Worm (Caenorhabditis elegans): ENCODE results near the gene fbxa-150.

Gene fbxa-150

DNA sequence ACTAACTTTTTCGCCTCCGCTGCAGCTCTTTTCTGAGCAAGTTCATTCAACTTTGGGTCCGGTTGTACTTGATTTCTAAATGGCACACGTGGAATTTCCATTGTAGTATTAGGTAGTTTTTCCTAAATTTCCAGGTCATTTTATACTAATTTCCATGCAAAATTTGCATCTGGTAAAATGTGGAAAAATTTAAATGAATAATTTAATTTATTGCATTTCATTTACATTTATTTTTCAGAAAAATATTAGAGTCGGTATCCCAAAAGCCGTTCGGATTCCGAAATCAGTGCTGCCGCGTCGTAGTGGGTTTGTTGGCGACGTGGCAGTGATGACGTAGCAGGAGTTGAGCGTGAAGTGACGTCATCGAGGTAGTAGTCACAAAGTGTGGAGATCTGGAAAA, 24.6 kb downstream of the fbxa-150 start, which contains the start of gene Y38H6C.18:
Gene Y38H6C.18, minus strand, starts transcription at position 101 of the 400 bp plus-strand sequence.
- TF ChIP-seq F13H6.1 (tag; optimal IDR thresholded peaks at IDR 0.05) (no peak), madf-2 (tag; optimal IDR thresholded peaks at IDR 0.05) (no peak), fax-1 (tag; optimal IDR thresholded peaks at IDR 0.05) (no peak), T23F11.4 (GFP tag; optimal IDR thresholded peaks at IDR 0.05) (no peak)

DNA sequence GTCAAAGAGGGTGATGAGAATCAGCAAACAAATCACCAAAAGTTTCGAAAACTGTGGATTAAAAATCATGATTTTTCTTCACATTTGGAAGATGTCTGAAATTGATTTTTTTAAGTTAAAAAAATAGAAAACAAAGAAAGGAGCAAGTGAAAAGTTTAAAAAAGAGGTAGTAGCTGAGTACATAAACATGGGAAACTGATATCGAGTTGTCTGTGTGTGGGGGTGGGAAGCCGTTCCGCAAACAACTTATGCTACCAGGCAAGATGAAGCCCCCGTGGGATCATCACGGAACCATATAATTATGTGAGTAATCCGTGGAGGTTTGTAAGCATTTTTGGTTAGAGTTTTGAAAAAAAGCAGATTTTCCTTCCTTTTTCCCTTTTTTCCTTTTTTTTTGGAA, 28.7 kb downstream of the fbxa-150 start, which contains the start of gene Y38H6C.20:
Gene Y38H6C.20, minus strand, starts transcription at position 101 of the 400 bp plus-strand sequence.
- TF ChIP-seq dve-1 (tag; optimal IDR thresholded peaks at IDR 0.05) (no peak), ceh-48 (tag; optimal IDR thresholded peaks at IDR 0.05) (no peak), unc-55 (GFP tag; optimal IDR thresholded peaks at IDR 0.05) (no peak), elt-2 (tag; optimal IDR thresholded peaks at IDR 0.05) (no peak), dmd-4 (tag; optimal IDR thresholded peaks at IDR 0.05; ENCODE audit: borderline replicate concordance) (no peak), ceh-14 (tag; optimal IDR thresholded peaks at IDR 0.05) (no peak), eyg-1 (tag; optimal IDR thresholded peaks at IDR 0.05) (no peak)

DNA sequence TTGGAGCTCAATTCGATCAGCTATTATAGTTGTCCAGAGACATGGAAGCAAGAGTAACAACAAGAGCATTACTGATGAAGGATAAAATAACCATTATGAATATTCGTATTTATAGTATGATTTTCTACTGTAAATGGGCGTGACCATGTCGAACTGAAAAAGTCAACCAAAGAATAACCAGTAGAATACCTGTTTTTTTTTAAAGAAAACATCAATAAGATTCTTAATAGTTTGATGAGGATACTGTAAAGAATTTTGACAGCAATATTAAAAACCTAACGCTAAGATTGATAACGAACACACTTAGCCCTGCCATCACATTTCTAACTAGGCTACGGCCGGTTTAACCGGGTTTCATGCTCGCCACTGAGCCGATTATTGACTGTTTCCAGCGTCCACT, 30.6 kb downstream of the fbxa-150 start, which contains the start of gene vmo-1:
Gene vmo-1, minus strand, starts transcription at position 101 of the 400 bp plus-strand sequence.
- TF ChIP-seq ceh-34 (tag; optimal IDR thresholded peaks at IDR 0.05) (no peak), odd-2 (tag; optimal IDR thresholded peaks at IDR 0.05) (no peak), tbx-2 (tag; optimal IDR thresholded peaks at IDR 0.05) (no peak), madf-2 (tag; optimal IDR thresholded peaks at IDR 0.05) (no peak), fax-1 (tag; optimal IDR thresholded peaks at IDR 0.05) (no peak), unc-3 (GFP tag; conservative IDR thresholded peaks at IDR 0.05) (no peak), unc-3 (tag; optimal IDR thresholded peaks at IDR 0.05) (no peak), sox-4 (tag; optimal IDR thresholded peaks at IDR 0.05) (no peak), hlh-30 (tag; optimal IDR thresholded peaks at IDR 0.05; ENCODE audit: insufficient read depth) (no peak), ceh-48 (tag; optimal IDR thresholded peaks at IDR 0.05) (no peak), nfya-1 (tag; optimal IDR thresholded peaks at IDR 0.05) (no peak), ceh-45 (GFP tag; IDR thresholded peaks at IDR 0.05) (no peak), pqm-1 (tag; optimal IDR thresholded peaks at IDR 0.05) (no peak), K02D7.2 (tag; optimal IDR thresholded peaks at IDR 0.05) (no peak), hlh-8 (tag; optimal IDR thresholded peaks at IDR 0.05) (no peak), C38D4.7 (GFP tag; optimal IDR thresholded peaks at IDR 0.05) (no peak), sdc-2 (tag; optimal IDR thresholded peaks at IDR 0.05) (no peak), pha-2 (tag; optimal IDR thresholded peaks at IDR 0.05) (no peak)

DNA sequence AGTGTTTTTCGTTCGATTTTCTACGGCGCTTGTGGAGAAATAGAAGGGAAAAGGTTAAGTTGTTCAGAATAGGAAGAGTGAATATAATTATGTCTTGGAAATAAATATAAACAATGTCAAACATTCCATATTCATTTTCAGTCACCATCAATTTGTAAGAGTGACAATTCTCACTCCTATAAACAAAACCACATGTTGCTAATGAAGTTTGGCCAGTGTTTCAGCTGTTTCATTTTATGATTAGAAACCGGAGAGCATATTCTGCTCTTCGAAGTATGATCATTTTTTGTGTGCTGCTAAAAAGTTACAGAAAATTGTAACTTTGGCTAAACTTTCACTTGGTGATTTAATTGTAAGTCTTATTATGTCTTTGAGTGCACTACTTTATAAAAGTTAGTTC, 32.7 kb downstream of the fbxa-150 start, which contains the start of gene Y38H6C.21:
Gene Y38H6C.21, minus strand, starts transcription at position 148 of the 400 bp plus-strand sequence.
- no peak for TF ChIP-seq hlh-13 (GFP tag; optimal IDR thresholded peaks at IDR 0.05)
- TF ChIP-seq F13H6.1 (tag; optimal IDR thresholded peaks at IDR 0.05) = no peak
- no peak for TF ChIP-seq ceh-6 (GFP tag; optimal IDR thresholded peaks at IDR 0.05)

DNA sequence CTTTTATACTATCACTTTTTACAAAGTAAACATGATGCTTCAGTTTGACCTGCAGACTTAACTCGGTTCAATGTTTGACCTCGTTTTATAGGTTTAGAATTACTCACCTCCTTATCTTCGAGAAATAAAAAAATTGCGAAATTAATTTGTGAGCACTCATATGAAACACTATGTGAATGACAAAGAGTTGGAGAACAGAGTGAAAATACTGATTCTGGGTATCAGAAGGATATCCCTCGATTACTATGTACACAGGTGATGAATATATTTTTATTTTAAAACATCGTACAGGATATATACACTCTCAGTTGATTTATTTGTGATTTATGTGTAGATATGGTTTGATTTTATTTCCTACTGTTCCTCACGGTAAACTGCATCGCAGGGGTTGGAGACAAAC, 33.9 kb downstream of the fbxa-150 start, which contains the start of gene Y38H6C.23:
Gene Y38H6C.23, minus strand, starts transcription at position 101 of the 400 bp plus-strand sequence.
- TF ChIP-seq ceh-45 (GFP tag; IDR thresholded peaks at IDR 0.05) (no peak), hlh-6 (tag; optimal IDR thresholded peaks at IDR 0.05) (no peak), pqm-1 (tag; optimal IDR thresholded peaks at IDR 0.05) (no peak), pha-4 (tag; optimal IDR thresholded peaks at IDR 0.05) (no peak), rnt-1 (tag; optimal IDR thresholded peaks at IDR 0.05) (no peak), ceh-31 (tag; optimal IDR thresholded peaks at IDR 0.05) (no peak), dmd-4 (tag; optimal IDR thresholded peaks at IDR 0.05; ENCODE audit: borderline replicate concordance) (no peak)

DNA sequence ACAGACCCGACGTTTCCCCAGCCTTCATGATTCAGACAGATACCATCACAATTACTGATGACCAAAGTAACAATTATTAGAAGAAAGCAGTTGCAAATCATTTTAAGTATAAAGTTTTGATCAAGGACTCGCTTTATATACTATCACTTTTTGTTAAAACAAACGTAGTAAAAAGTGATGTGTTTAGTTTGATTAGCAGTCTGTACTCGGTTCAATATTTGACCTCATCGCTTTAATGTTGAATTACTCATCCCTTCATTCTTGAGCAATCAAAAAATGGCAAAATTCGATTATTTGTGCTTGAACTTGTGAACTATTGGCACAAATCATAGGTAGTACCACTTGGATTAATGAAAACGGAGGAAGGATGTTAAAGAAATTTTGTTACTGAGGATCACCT, 35.9 kb downstream of the fbxa-150 start, which contains the start of gene abf-4:
Gene abf-4, minus strand, starts transcription at position 101 of the 400 bp plus-strand sequence.
- TF ChIP-seq gmeb-2 (tag; optimal IDR thresholded peaks at IDR 0.05) = no peak
- no peak for TF ChIP-seq ahr-1 (tag; optimal IDR thresholded peaks at IDR 0.05)
- TF ChIP-seq pha-2 (tag; optimal IDR thresholded peaks at IDR 0.05) = no peak
- TF ChIP-seq ceh-14 (tag; optimal IDR thresholded peaks at IDR 0.05) = no peak
- no peak for TF ChIP-seq ceh-9 (tag; optimal IDR thresholded peaks at IDR 0.05)
- no peak for TF ChIP-seq unc-42 (tag; optimal IDR thresholded peaks at IDR 0.05)
- no peak for TF ChIP-seq ttx-3 (tag; optimal IDR thresholded peaks at IDR 0.05)
- TF ChIP-seq C08G9.2 (tag; optimal IDR thresholded peaks at IDR 0.05) = no peak
- no peak for TF ChIP-seq sox-2 (GFP tag; IDR thresholded peaks at IDR 0.05)
- TF ChIP-seq dve-1 (tag; optimal IDR thresholded peaks at IDR 0.05) = no peak
- TF ChIP-seq Y22D7AL.16 (tag; optimal IDR thresholded peaks at IDR 0.05) = no peak
- no peak for TF ChIP-seq elt-2 (tag; optimal IDR thresholded peaks at IDR 0.05)
- TF ChIP-seq tbx-7 (tag; optimal IDR thresholded peaks at IDR 0.05) = no peak
- TF ChIP-seq mec-3 (tag; optimal IDR thresholded peaks at IDR 0.05; ENCODE audit: borderline replicate concordance) = no peak
- TF ChIP-seq unc-86 (tag; optimal IDR thresholded peaks at IDR 0.05) = no peak
- TF ChIP-seq T23F11.4 (GFP tag; optimal IDR thresholded peaks at IDR 0.05) = no peak

All from whole organism, late embryonic.